Worm (Caenorhabditis elegans): ENCODE measurements around the gene pqn-41.

- TF ChIP-seq ceh-13 (GFP tag; optimal IDR thresholded peaks at IDR 0.05), result no peak
- no peak for TF ChIP-seq flt-1 (GFP tag; IDR thresholded peaks at IDR 0.05)
- TF ChIP-seq tra-4 (tag; optimal IDR thresholded peaks at IDR 0.05), result no peak
- TF ChIP-seq hmg-4 (GFP tag; optimal IDR thresholded peaks at IDR 0.05), result no peak
- no peak for TF ChIP-seq ama-1 (optimal IDR thresholded peaks at IDR 0.05)
- no peak for TF ChIP-seq hnd-1 (tag; optimal IDR thresholded peaks at IDR 0.05)
- TF ChIP-seq sea-1 (GFP tag; conservative IDR thresholded peaks at IDR 0.05), result no peak
- TF ChIP-seq tbx-37 (GFP tag; conservative IDR thresholded peaks at IDR 0.05), result no peak
- TF ChIP-seq aly-1 (tag; optimal IDR thresholded peaks at IDR 0.05), result no peak
- TF ChIP-seq tbx-11 (GFP tag; IDR thresholded peaks at IDR 0.05), result no peak
- no peak for TF ChIP-seq ets-7 (tag; optimal IDR thresholded peaks at IDR 0.05)
- no peak for TF ChIP-seq ceh-36 (tag; optimal IDR thresholded peaks at IDR 0.05)
- TF ChIP-seq scrt-1 (GFP tag; IDR thresholded peaks at IDR 0.05), result no peak
These were observed 43.6 kb downstream of the pqn-41 start for ce11 chrIII:1949362-1949761.
